Fruit fly (Drosophila melanogaster) whole organism, wandering third instar larva: Measurements from ENCODE around the gene net.

ENCODE experiments used
- CG32264 ChIP-seq: fragments of 200-800 bp; sonication (Bioruptor generic); optimal IDR thresholded peaks from 2 replicates; lab custom pipeline; 2016; ENCODE audit warnings: missing biosample characterization, missing genetic modification characterization
- CG9705 ChIP-seq: fragments of 200-800 bp; sonication (Bioruptor generic); optimal IDR thresholded peaks from 2 replicates; lab custom pipeline; 2018; ENCODE audit warnings: missing biosample characterization, mild to moderate bottlenecking, missing genetic modification characterization
- CrebA ChIP-seq: fragments of 200-800 bp; sonication (Bioruptor generic); optimal IDR thresholded peaks from 2 replicates; lab custom pipeline; 2016; ENCODE audit warnings: missing biosample characterization, mild to moderate bottlenecking, missing genetic modification characterization, borderline replicate concordance
- Dfd ChIP-seq: fragments of >200 bp; optimal IDR thresholded peaks from 2 replicates; lab custom pipeline; 2017; ENCODE audit warnings: missing biosample characterization, missing genetic modification characterization
- Dif ChIP-seq: fragments of 200-275, 200-300 bp; sonication (Bioruptor generic); optimal IDR thresholded peaks from 2 replicates; lab custom pipeline; 2018; ENCODE audit warnings: missing biosample characterization, missing genetic modification characterization; ENCODE audit not compliant: partially characterized antibody
- GATAd ChIP-seq: sonication (Bioruptor generic); optimal IDR thresholded peaks from 2 replicates; lab custom pipeline; 2016; ENCODE audit warnings: missing biosample characterization, missing genetic modification characterization
- HLH106 ChIP-seq: fragments of 200-800 bp; optimal IDR thresholded peaks from 3 replicates; lab custom pipeline; 2019; ENCODE audit warnings: missing biosample characterization, mild to moderate bottlenecking, missing genetic modification characterization, moderate library complexity
- Hnf4 ChIP-seq: fragments of 200-800 bp; sonication (Bioruptor generic); optimal IDR thresholded peaks from 2 replicates; lab custom pipeline; 2016; ENCODE audit warnings: missing biosample characterization, mild to moderate bottlenecking, missing genetic modification characterization
- Hr78 ChIP-seq: fragments of >200 bp; optimal IDR thresholded peaks from 2 replicates; lab custom pipeline; 2017; ENCODE audit warnings: missing biosample characterization, missing genetic modification characterization
- Hr83 ChIP-seq: fragments of 200-300 bp; sonication (Bioruptor generic); optimal IDR thresholded peaks from 2 replicates; lab custom pipeline; 2016; ENCODE audit warnings: missing biosample characterization, mild to moderate bottlenecking, missing genetic modification characterization, moderate library complexity; ENCODE audit not compliant: poor library complexity, severe bottlenecking
- Jra ChIP-seq: sonication (Bioruptor generic); optimal IDR thresholded peaks from 2 replicates; lab custom pipeline; 2016; ENCODE audit warnings: missing biosample characterization, missing genetic modification characterization
- Myc ChIP-seq: fragments of >200 bp; optimal IDR thresholded peaks from 2 replicates; lab custom pipeline; 2017
- N ChIP-seq: fragments of >200 bp; optimal IDR thresholded peaks from 2 replicates; lab custom pipeline; 2018; ENCODE audit warnings: missing biosample characterization, missing external identifiers, missing genetic modification characterization
- OdsH ChIP-seq: fragments of 200-800 bp; sonication (Bioruptor generic); optimal IDR thresholded peaks from 2 replicates; lab custom pipeline; 2016; ENCODE audit warnings: missing biosample characterization, mild to moderate bottlenecking, missing genetic modification characterization
- Rel ChIP-seq, 2 experiments: fragments of 200-800 bp; sonication (Bioruptor generic) in 1 of 2; optimal IDR thresholded peaks; 2 replicates in 1 of 2; 3 replicates in 1 of 2; lab custom pipeline; 2016 to 2019; ENCODE audit warnings: mild to moderate bottlenecking in 2 of 2, missing biosample characterization in 2 of 2, missing genetic modification characterization in 2 of 2, moderate library complexity in 1 of 2
- Sp1 ChIP-seq: fragments of 200-800 bp; sonication (Bioruptor generic); optimal IDR thresholded peaks from 3 replicates; lab custom pipeline; 2019; ENCODE audit warnings: missing biosample characterization, mild to moderate bottlenecking, missing genetic modification characterization, moderate library complexity
- Vsx2 ChIP-seq: fragments of 200-300, 225-300 bp; sonication (Bioruptor generic); optimal IDR thresholded peaks from 2 replicates; lab custom pipeline; 2018; ENCODE audit warnings: missing biosample characterization, missing genetic modification characterization; ENCODE audit not compliant: partially characterized antibody
- br ChIP-seq: fragments of 200-800 bp; sonication (Bioruptor generic); optimal IDR thresholded peaks from 2 replicates; lab custom pipeline; 2016; ENCODE audit warnings: missing biosample characterization, missing genetic modification characterization
- brk ChIP-seq: fragments of 200-800 bp; sonication (Bioruptor generic); optimal IDR thresholded peaks from 2 replicates; lab custom pipeline; 2016; ENCODE audit warnings: missing biosample characterization, mild to moderate bottlenecking, missing genetic modification characterization
- dl ChIP-seq, 2 experiments: fragments of 175-275, 200-275 bp in 1 of 2; fragments of 200-275 bp in 1 of 2; sonication (Bioruptor generic); optimal IDR thresholded peaks; lab custom pipeline; 2018; ENCODE audit warnings: mild to moderate bottlenecking in 2 of 2, missing biosample characterization in 2 of 2, missing genetic modification characterization in 2 of 2, moderate library complexity in 2 of 2; ENCODE audit not compliant: partially characterized antibody in 2 of 2, insufficient read depth in 1 of 2
- dmrt93B ChIP-seq: fragments of 200-800 bp; sonication (Bioruptor generic); optimal IDR thresholded peaks from 2 replicates; lab custom pipeline; 2018; ENCODE audit warnings: missing biosample characterization, mild to moderate bottlenecking, missing genetic modification characterization
- dsf ChIP-seq: sonication (Bioruptor generic); optimal IDR thresholded peaks from 2 replicates; lab custom pipeline; 2016; ENCODE audit warnings: missing biosample characterization, missing genetic modification characterization, borderline replicate concordance
- ey ChIP-seq: fragments of 200-800 bp; sonication (Bioruptor generic); optimal IDR thresholded peaks from 2 replicates; lab custom pipeline; 2016; ENCODE audit warnings: missing biosample characterization, missing genetic modification characterization
- foxo ChIP-seq, 2 experiments: fragments of 200-800 bp; sonication (Bioruptor generic); optimal IDR thresholded peaks; 2 replicates in 1 of 2; 3 replicates in 1 of 2; lab custom pipeline; 2016 to 2017; ENCODE audit warnings: missing biosample characterization in 2 of 2, missing genetic modification characterization in 2 of 2
- fru ChIP-seq: fragments of 200-800 bp; sonication (Bioruptor generic); optimal IDR thresholded peaks from 3 replicates; lab custom pipeline; 2016; ENCODE audit warnings: missing biosample characterization, mild to moderate bottlenecking, missing genetic modification characterization
- h ChIP-seq: fragments of 200-800 bp; sonication (Bioruptor generic); optimal IDR thresholded peaks from 3 replicates; lab custom pipeline; 2016; ENCODE audit warnings: missing biosample characterization, mild to moderate bottlenecking, missing genetic modification characterization
- lola ChIP-seq: fragments of >200 bp; optimal IDR thresholded peaks from 2 replicates; lab custom pipeline; 2017; ENCODE audit warnings: missing biosample characterization, missing genetic modification characterization
- psq ChIP-seq: fragments of 200-800 bp; sonication (Bioruptor generic); optimal IDR thresholded peaks from 3 replicates; lab custom pipeline; 2017; ENCODE audit warnings: missing biosample characterization, mild to moderate bottlenecking, missing genetic modification characterization, moderate library complexity
- rgr ChIP-seq: fragments of 200-800 bp; sonication (Bioruptor generic); optimal IDR thresholded peaks from 3 replicates; lab custom pipeline; 2016; ENCODE audit warnings: missing biosample characterization, mild to moderate bottlenecking, missing genetic modification characterization
- sage ChIP-seq: fragments of 200-800 bp; sonication (Bioruptor generic); optimal IDR thresholded peaks from 2 replicates; lab custom pipeline; 2016; ENCODE audit warnings: missing biosample characterization, mild to moderate bottlenecking, missing genetic modification characterization
- tai ChIP-seq: sonication (Bioruptor generic); optimal IDR thresholded peaks from 2 replicates; lab custom pipeline; 2016; ENCODE audit warnings: missing biosample characterization, missing genetic modification characterization
- woc ChIP-seq: sonication (Bioruptor generic); optimal IDR thresholded peaks from 2 replicates; lab custom pipeline; 2016; ENCODE audit warnings: missing biosample characterization, mild to moderate bottlenecking, missing genetic modification characterization

net gene

dm6 chr2L:85701-86100, 1.5 kb downstream of the net start:
- no peak for TF ChIP-seq sage
- TF ChIP-seq Rel (GFP tag; optimal IDR thresholded peaks at IDR 0.05; lab: Kevin White, UChicago): no peak
- TF ChIP-seq Rel (tag; optimal IDR thresholded peaks at IDR 0.05; lab: Kevin White, UChicago): peak; percentile 88

DNA sequence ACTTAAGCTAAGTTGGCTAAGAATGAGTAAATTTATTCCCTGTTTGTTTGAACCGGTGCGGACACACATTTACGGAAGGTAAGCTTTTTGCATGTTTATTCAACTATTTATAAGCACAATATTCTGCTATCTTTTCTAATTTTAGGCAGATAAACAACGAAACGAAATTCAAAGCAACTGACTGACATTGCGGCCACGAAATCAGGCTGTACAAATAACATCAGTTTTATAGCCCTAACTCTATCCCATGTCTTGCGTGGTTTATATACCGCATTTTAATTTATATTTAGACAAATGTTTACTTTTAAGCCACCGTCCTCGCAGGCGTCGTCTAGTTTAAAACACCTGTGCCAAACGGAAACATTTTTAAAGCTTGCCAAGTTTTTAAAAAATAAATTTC, 2.1 kb downstream of the net start:
- no peak for TF ChIP-seq CrebA (GFP tag; lab: Kevin White, UChicago)
- no peak for TF ChIP-seq Rel (GFP tag; optimal IDR thresholded peaks at IDR 0.05; lab: Kevin White, UChicago)
- no peak for TF ChIP-seq Rel (tag; optimal IDR thresholded peaks at IDR 0.05; lab: Kevin White, UChicago)
- TF ChIP-seq CG32264 (GFP tag; lab: Kevin White, UChicago): no peak
- no peak for TF ChIP-seq tai (GFP tag; lab: Kevin White, UChicago)
- TF ChIP-seq ey: no peak
- TF ChIP-seq fru: no peak
- no peak for TF ChIP-seq OdsH
- no peak for TF ChIP-seq Myc
- no peak for TF ChIP-seq N (GFP tag; lab: Kevin White, UChicago)
- TF ChIP-seq Dif: no peak
- no peak for TF ChIP-seq dsf (GFP tag; lab: Kevin White, UChicago)

- TF ChIP-seq Hr78 (GFP tag; lab: Kevin White, UChicago): no peak
- TF ChIP-seq tai (GFP tag; lab: Kevin White, UChicago): no peak
- TF ChIP-seq brk: no peak
- TF ChIP-seq CrebA (GFP tag; lab: Kevin White, UChicago): no peak
- no peak for TF ChIP-seq foxo (GFP tag; optimal IDR thresholded peaks at IDR 0.05; lab: Kevin White, UChicago)
- TF ChIP-seq h (GFP tag; lab: Kevin White, UChicago): no peak
- TF ChIP-seq Hnf4 (GFP tag; lab: Kevin White, UChicago): no peak
- TF ChIP-seq Dif: no peak
- TF ChIP-seq, all 38 proteins: peak for 0
Observed at dm6 chr2L:82080-82479, 5.1 kb downstream of the net start.

DNA sequence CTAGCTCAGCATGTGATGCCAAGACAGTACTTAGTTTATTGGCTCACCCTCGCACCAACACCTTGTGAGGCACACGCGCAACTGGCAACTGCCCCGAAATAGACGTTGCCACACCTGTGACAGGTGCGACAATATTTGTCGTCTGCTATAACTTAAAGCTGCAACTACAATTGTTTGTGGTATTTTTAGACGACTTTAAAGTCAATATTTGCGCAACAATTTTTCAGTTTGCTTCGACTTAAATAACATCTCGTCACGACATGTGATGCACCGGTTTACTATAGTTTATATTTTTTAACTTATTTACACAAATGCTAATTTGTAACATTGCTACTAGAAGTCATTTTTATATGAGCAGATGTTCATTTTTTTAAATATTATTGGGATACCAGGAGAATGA, 6.0 kb downstream of the net start:
- TF ChIP-seq Sp1 (GFP tag; lab: Kevin White, UChicago): peak; percentile 56
- TF ChIP-seq fru: peak; percentile 59
- TF ChIP-seq Hr78 (GFP tag; lab: Kevin White, UChicago): no peak
- TF ChIP-seq Hr83 (GFP tag; lab: Kevin White, UChicago): peak; percentile 80
- peak; percentile 10 for TF ChIP-seq Jra (GFP tag; lab: Kevin White, UChicago)
- TF ChIP-seq dl (GFP tag; optimal IDR thresholded peaks at IDR 0.05; lab: Kevin White, UChicago; ENCODE audit: insufficient read depth in 1 of 2, partially characterized antibody in 2 of 2): no peak
- TF ChIP-seq HLH106 (tag; lab: Kevin White, UChicago): peak; percentile 5
- TF ChIP-seq sage: peak; percentile 53
- peak; percentile 74 for TF ChIP-seq brk
- TF ChIP-seq Rel (GFP tag; optimal IDR thresholded peaks at IDR 0.05; lab: Kevin White, UChicago): peak; percentile 36
- TF ChIP-seq Rel (tag; optimal IDR thresholded peaks at IDR 0.05; lab: Kevin White, UChicago): peak; percentile 20
- no peak for TF ChIP-seq Dfd (GFP tag; lab: Kevin White, UChicago)
- TF ChIP-seq CG32264 (GFP tag; lab: Kevin White, UChicago): no peak
- TF ChIP-seq Vsx2 (GFP tag; lab: Kevin White, UChicago): no peak
- no peak for TF ChIP-seq Dif
- peak in 1 of 2 experiments; percentile 38 for TF ChIP-seq foxo (GFP tag; optimal IDR thresholded peaks at IDR 0.05; lab: Kevin White, UChicago)
- peak; percentile 24 for TF ChIP-seq psq (GFP tag; lab: Kevin White, UChicago)
- TF ChIP-seq rgr (GFP tag; lab: Kevin White, UChicago): peak; percentile 69
- peak; percentile 46 for TF ChIP-seq tai (GFP tag; lab: Kevin White, UChicago)
- TF ChIP-seq GATAd (GFP tag; lab: Kevin White, UChicago): no peak
- TF ChIP-seq Hnf4 (GFP tag; lab: Kevin White, UChicago): peak; percentile 70
- peak; percentile 68 for TF ChIP-seq br (GFP tag; lab: Kevin White, UChicago)
- TF ChIP-seq woc (GFP tag; lab: Kevin White, UChicago): peak; percentile 12
- peak; percentile 5 for TF ChIP-seq ey
- TF ChIP-seq OdsH: peak; percentile 55
- TF ChIP-seq h (GFP tag; lab: Kevin White, UChicago): peak; percentile 80

dm6 chr2L:78828-79227, 8.4 kb downstream of the net start:
- no peak for TF ChIP-seq lola
- TF ChIP-seq Vsx2 (GFP tag; lab: Kevin White, UChicago): no peak
- no peak for TF ChIP-seq dmrt93B (GFP tag; lab: Kevin White, UChicago)
- no peak for TF ChIP-seq foxo (GFP tag; optimal IDR thresholded peaks at IDR 0.05; lab: Kevin White, UChicago)
- no peak for TF ChIP-seq sage
- TF ChIP-seq CG9705 (GFP tag; lab: Kevin White, UChicago): no peak
